Fruit fly (Drosophila melanogaster): ENCODE results near the gene laza.

laza gene

DNA sequence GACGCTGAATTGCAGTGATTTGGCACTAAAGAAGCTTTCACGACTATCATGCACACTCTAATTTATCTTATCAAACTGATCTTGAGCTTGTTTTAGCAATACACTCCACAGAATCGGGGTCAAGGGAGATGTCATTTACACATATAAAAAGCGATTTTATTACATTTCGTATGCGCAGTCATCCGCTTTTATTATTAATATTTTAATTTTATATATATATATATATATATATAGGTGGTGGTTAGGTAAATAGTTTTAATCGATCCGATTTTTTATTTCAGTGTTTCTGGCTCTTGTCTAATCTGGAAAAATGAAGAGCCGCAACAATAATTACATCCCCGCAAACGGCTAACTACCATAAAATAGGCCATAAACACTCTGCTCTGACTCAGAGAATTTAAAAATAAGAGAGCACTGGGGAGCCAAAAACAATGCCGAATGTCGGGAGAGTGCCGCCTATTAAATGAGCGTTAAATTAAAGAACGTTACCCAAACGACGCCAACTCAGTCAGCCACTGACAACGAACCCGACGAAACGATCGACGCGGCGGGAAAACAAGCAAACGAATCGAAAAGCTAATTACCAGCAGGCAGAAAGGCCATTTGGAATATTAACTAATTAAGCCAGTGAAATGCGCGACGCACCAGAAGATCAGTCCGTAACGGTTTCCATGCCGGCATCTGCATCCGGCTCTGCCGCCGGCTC, 10.8 kb upstream of the laza start (continued):
- TF ChIP-seq HHEX (GFP tag; optimal IDR thresholded peaks at IDR 0.05) (peak; percentile 59), slp2 (GFP tag; optimal IDR thresholded peaks at IDR 0.05) (no peak), Rfx (GFP tag; IDR thresholded peaks at IDR 0.05) (peak; percentile 73), BEAF-32 (GFP tag; optimal IDR thresholded peaks at IDR 0.05) (no peak), CG12299 (tag; optimal IDR thresholded peaks at IDR 0.05) (no peak), pnt (GFP tag; optimal IDR thresholded peaks at IDR 0.05) (no peak), CG10654 (GFP tag; optimal IDR thresholded peaks at IDR 0.05) (no peak), CG12236 (GFP tag; optimal IDR thresholded peaks at IDR 0.05) (no peak), psq (GFP tag; optimal IDR thresholded peaks at IDR 0.05) (no peak), NK7.1 (GFP tag; optimal IDR thresholded peaks at IDR 0.05) (no peak), Kr (GFP tag; optimal IDR thresholded peaks at IDR 0.05) (no peak), CG4424 (GFP tag; optimal IDR thresholded peaks at IDR 0.05) (no peak), CoRest (tag; optimal IDR thresholded peaks at IDR 0.05) (peak; percentile 67), Ets97D (GFP tag; optimal IDR thresholded peaks at IDR 0.05) (no peak), CG2889 (GFP tag; IDR thresholded peaks at IDR 0.05) (no peak), Usf (GFP tag; optimal IDR thresholded peaks at IDR 0.05) (no peak), usp (GFP tag; optimal IDR thresholded peaks at IDR 0.05) (no peak), Adf1 (GFP tag; IDR thresholded peaks at IDR 0.05) (no peak), Lpt (GFP tag; optimal IDR thresholded peaks at IDR 0.05) (no peak), Dip3 (GFP tag; optimal IDR thresholded peaks at IDR 0.05) (no peak), CG18619 (GFP tag; optimal IDR thresholded peaks at IDR 0.05) (peak; percentile 67), CG34376 (GFP tag; optimal IDR thresholded peaks at IDR 0.05) (peak; percentile 2), NFAT (GFP tag; IDR thresholded peaks at IDR 0.05) (0 out of 2 replicates have a peak, but pooled peaks have one; percentile 40), luna (GFP tag; optimal IDR thresholded peaks at IDR 0.05) (no peak), fd3F (GFP tag; optimal IDR thresholded peaks at IDR 0.05) (peak; percentile 51), Deaf1 (tag; optimal IDR thresholded peaks at IDR 0.05) (peak; percentile 27), CG12659 (GFP tag; optimal IDR thresholded peaks at IDR 0.05) (peak; percentile 58), CG6813 (GFP tag; optimal IDR thresholded peaks at IDR 0.05) (peak; percentile 18), ken (GFP tag; IDR thresholded peaks at IDR 0.05) (no peak), CG7928 (GFP tag; optimal IDR thresholded peaks at IDR 0.05) (peak; percentile 1), zen2 (GFP tag; IDR thresholded peaks at IDR 0.05; ENCODE audit: partially characterized antibody) (no peak), ham (GFP tag; IDR thresholded peaks at IDR 0.05) (no peak), zen (tag; optimal IDR thresholded peaks at IDR 0.05) (no peak), CG15073 (GFP tag; optimal IDR thresholded peaks at IDR 0.05) (no peak), H2.0 (GFP tag; IDR thresholded peaks at IDR 0.05) (peak; percentile 51), Dbx (GFP tag; IDR thresholded peaks at IDR 0.05) (peak; percentile 31; the same call in 1 of the 3 replicates), twi (tag; optimal IDR thresholded peaks at IDR 0.05) (no peak), ERR (GFP tag; optimal IDR thresholded peaks at IDR 0.05) (no peak), CG17385 (GFP tag; optimal IDR thresholded peaks at IDR 0.05) (peak; percentile 52), bsh (GFP tag; optimal IDR thresholded peaks at IDR 0.05) (peak in 1 of 2 experiments; percentile 34), CG13287 (GFP tag; IDR thresholded peaks at IDR 0.05; ENCODE audit: partially characterized antibody) (no peak), Gsc (GFP tag; IDR thresholded peaks at IDR 0.05) (no peak), ash1 (GFP tag; optimal IDR thresholded peaks at IDR 0.05) (no peak), CG12391 (tag; optimal IDR thresholded peaks at IDR 0.05) (peak; percentile 50), Ptx1 (GFP tag; IDR thresholded peaks at IDR 0.05) (peak; percentile 62), CG31388 (GFP tag; optimal IDR thresholded peaks at IDR 0.05) (no peak), CHES-1-like (GFP tag; optimal IDR thresholded peaks at IDR 0.05) (no peak), vvl (GFP tag; IDR thresholded peaks at IDR 0.05) (peak; percentile 52), exex (tag; optimal IDR thresholded peaks at IDR 0.05) (peak; percentile 92), tin (GFP tag; optimal IDR thresholded peaks at IDR 0.05) (no peak)
